Worm (Caenorhabditis elegans) whole organism, L2 larva: Measurements from ENCODE around the gene mmab-1.

Experiments
- C34F6.9 ChIP-seq: fragments of 150-350 bp; optimal IDR thresholded peaks from 2 replicates; lab custom pipeline; 2014; ENCODE audit warnings: missing biosample characterization, missing genetic modification characterization
- ama-1 ChIP-seq: fragments of 150-350 bp; optimal IDR thresholded peaks from 2 replicates; lab custom pipeline; 2018; ENCODE audit warnings: inconsistent platforms
- ceh-16 ChIP-seq: fragments of 150-350 bp; optimal IDR thresholded peaks from 2 replicates; lab custom pipeline; 2014; ENCODE audit warnings: missing biosample characterization, missing genetic modification characterization
- dmd-4 ChIP-seq: sonication (generic microtip); optimal IDR thresholded peaks from 2 replicates; lab custom pipeline; 2017; ENCODE audit warnings: missing biosample characterization, missing genetic modification characterization
- elt-1 ChIP-seq: fragments of 150-350 bp; optimal IDR thresholded peaks from 2 replicates; lab custom pipeline; 2014; ENCODE audit warnings: missing biosample characterization, missing genetic modification characterization
- elt-3 ChIP-seq: sonication (generic microtip); optimal IDR thresholded peaks from 2 replicates; lab custom pipeline; 2017; ENCODE audit warnings: missing biosample characterization, missing genetic modification characterization
- lin-11 ChIP-seq: fragments of 150-350 bp; sonication (generic microtip); optimal IDR thresholded peaks from 2 replicates; lab custom pipeline; 2014; ENCODE audit warnings: missing biosample characterization, missing genetic modification characterization, inconsistent platforms, mixed read lengths
- mdl-1 ChIP-seq, 2 experiments: fragments of 150-350 bp in 1 of 2; sonication (generic microtip) in 1 of 2; optimal IDR thresholded peaks; 2 replicates each; lab custom pipeline; 2017; ENCODE audit warnings: missing biosample characterization in 2 of 2, missing genetic modification characterization in 2 of 2
- nhr-77 ChIP-seq: fragments of 150-350 bp; optimal IDR thresholded peaks from 2 replicates; lab custom pipeline; 2014; ENCODE audit warnings: missing biosample characterization, missing genetic modification characterization
- skn-1 ChIP-seq: sonication (generic microtip); optimal IDR thresholded peaks from 2 replicates; lab custom pipeline; 2017; ENCODE audit warnings: missing biosample characterization, missing genetic modification characterization
- unc-62 ChIP-seq: fragments of 150-350 bp; optimal IDR thresholded peaks from 2 replicates; lab custom pipeline; 2014; ENCODE audit warnings: missing biosample characterization, missing genetic modification reagents, missing genetic modification characterization

- no peak for TF ChIP-seq unc-62 (GFP tag; lab: Kevin White, UChicago)
- TF ChIP-seq nhr-77 = no peak
- TF ChIP-seq elt-3 (tag; lab: Kevin White, UChicago) = no peak
- no peak for TF ChIP-seq mdl-1 (tag; optimal IDR thresholded peaks at IDR 0.05; lab: Kevin White, UChicago)
- no peak for TF ChIP-seq dmd-4 (tag; lab: Kevin White, UChicago)
- no peak for TF ChIP-seq elt-1 (tag; lab: Kevin White, UChicago)
- no peak for TF ChIP-seq lin-11 (tag; lab: Kevin White, UChicago)
- TF ChIP-seq ama-1 (lab: Kevin White, UChicago) = no peak
- TF ChIP-seq skn-1 (tag; lab: Kevin White, UChicago) = no peak
- no peak for TF ChIP-seq ceh-16
- peak; percentile 68 for TF ChIP-seq C34F6.9 (tag; lab: Kevin White, UChicago)
Measured at ce11 chrIII:4912317-4912716, 9.6 kb downstream of the mmab-1 start, which contains the start of the genes F26F4.9 and cee-1.
